Fruit fly (Drosophila melanogaster): ENCODE results near the gene CG33645.

Gene CG33645

DNA sequence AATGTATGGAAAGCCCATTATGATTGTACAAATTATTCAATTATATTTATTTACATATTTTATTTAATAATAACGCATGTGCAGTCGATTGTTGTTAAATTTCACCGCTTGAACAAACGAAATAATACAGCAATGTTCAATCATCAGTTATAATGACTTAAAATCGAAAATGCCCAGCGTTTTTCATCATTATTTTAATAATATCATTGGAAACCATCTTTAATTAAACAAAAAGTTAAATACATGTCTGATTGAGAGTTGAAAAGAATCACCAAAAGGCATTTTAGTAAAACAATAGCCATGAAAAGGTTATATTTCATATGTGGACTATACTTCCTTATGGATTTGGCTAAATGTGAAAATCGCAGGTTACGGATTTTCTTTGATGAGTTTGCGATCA is 3.9 kb upstream of the CG33645 start, which contains the start of gene CG33641:
TSS of gene CG33641 (plus strand) at position 301 of the 400 bp plus-strand sequence.
- TF ChIP-seq CG17801 (GFP tag; optimal IDR thresholded peaks at IDR 0.05; ENCODE audit: partially characterized antibody) = no peak

DNA sequence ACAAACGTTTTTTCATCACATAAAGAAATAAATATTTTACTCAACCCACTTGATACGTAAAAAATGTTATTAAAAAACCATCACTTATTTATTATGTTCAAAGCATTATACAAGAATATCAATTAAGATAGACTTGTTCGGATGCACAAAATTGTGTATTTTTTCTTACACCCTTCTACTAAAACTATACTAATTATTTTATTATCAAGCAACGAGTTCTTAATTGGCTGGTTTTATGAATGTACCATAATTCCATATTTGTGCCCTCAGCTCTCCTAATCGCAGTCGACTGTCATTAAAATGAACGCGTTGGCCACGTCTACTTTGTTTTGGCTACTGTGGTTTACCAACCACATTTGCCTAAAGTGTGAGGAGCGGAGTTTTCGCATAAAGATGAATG is 2.9 kb upstream of the CG33645 start, which contains the start of gene CG33642:
TSS of gene CG33642 (plus strand) at position 301 of the 400 bp plus-strand sequence.
- TF ChIP-seq CG17801 (GFP tag; optimal IDR thresholded peaks at IDR 0.05; ENCODE audit: partially characterized antibody) = no peak

DNA sequence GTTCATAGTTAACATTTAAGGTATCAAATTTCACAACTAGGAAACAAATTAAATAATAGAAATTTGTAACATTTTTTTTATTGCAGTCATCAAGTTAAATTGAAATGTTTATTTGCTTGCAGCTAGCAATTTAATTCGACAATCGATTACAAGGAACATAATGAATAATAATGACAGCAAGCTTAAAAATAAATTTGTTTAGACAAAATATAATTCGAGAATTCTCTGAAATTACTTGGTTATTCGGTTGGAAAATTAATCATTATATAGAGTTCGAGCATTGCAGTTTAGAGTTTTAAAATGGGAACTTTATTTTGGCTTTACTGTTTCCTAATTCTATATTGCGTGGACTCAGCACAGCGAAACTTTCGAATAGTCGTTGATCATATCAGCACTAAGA is 1.9 kb upstream of the CG33645 start, which contains the start of gene CG33643:
TSS of gene CG33643 (plus strand) at position 301 of the 400 bp plus-strand sequence.
- no peak for TF ChIP-seq CG17801 (GFP tag; optimal IDR thresholded peaks at IDR 0.05; ENCODE audit: partially characterized antibody)

DNA sequence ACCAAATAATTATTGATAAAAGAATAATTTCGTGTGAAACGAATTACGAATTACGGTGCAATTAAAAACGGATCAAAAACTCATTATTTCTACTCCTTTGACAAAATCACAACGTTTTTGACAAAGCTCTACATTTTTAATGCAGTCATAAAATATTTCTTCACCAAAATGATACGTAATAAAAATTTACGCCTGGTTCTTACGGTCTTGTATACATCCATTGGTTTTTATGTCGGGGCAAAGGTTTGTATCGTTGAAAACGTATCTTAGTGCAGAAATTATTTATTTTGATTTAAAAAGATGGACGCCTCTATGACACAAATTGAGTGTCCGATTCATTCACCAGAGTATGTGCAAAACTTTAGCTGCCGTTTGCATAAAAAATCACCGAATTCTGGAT is 839 bp upstream of the CG33645 start, which contains the start of gene CG33644:
TSS of gene CG33644 (plus strand) at position 301 of the 400 bp plus-strand sequence.
- TF ChIP-seq CG17801 (GFP tag; optimal IDR thresholded peaks at IDR 0.05; ENCODE audit: partially characterized antibody) = no peak

DNA sequence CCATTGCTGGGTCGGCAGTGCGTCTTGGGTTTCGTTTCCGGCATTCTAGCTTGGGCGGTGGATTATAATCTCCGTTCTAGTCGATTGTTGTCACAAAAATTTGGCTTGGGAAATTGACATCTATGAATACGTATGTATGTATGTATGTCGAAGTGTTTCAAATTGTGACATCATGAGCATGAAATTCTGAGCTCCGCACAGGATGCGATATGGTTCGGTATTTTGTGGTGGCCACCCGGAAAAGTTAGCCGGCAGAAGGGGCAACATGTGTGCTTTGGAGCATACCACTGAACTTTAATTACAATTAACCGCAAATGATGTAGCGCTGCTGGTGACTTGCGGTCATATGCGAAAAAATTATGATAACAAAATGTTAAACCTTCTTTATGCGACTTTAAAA is 3.1 kb downstream of the CG33645 start, which contains the start of gene CG15638:
TSS of gene CG15638 (minus strand) at position 101 of the 400 bp plus-strand sequence.
- no peak for TF ChIP-seq CG17801 (GFP tag; optimal IDR thresholded peaks at IDR 0.05; ENCODE audit: partially characterized antibody)

DNA sequence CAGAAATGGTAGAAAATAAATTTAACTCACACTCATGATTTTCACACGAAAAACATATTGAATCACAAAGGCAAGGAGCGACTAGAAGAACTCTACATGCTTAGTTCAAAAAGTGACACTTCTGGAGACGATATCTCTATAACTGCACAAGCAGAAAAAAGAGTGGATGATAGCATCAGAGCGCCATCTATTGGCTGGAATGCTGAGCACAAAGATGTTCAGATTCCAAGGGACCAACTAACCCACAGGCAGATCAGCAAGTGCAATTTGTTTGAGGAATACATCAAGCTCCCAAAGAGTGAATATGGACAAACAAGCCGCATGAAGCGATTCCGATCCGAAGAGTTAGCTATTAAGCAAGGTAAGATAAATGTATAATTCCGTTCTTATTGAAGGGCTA is 8.1 kb downstream of the CG33645 start, which contains the start of gene CG16852:
TSS of gene CG16852 (plus strand) at position 48 of the 400 bp plus-strand sequence.
- no peak for TF ChIP-seq CG17801 (GFP tag; optimal IDR thresholded peaks at IDR 0.05; ENCODE audit: partially characterized antibody)

DNA sequence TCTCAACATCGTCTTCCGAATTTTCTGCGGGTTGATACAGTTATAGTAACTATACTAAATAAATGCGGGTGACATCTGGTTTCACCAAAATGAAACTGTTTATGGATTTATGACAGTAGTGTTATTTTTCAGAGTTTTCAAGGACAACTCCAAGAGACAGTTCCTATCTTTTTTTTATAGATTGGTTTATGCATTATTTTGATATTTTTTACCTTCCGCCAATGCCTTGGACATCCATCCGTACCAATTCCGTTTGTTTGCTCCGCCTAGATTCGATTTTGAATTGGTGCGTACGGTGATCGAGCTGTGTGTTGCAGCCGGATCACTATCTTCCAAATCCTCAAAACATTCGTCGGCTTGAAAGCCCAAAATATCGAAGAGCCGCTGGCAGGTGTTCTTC is 9.3 kb downstream of the CG33645 start, which contains the start of gene CG16853:
TSS of gene CG16853 (plus strand) at position 301 of the 400 bp plus-strand sequence.
- TF ChIP-seq CG17801 (GFP tag; optimal IDR thresholded peaks at IDR 0.05; ENCODE audit: partially characterized antibody) = no peak

DNA sequence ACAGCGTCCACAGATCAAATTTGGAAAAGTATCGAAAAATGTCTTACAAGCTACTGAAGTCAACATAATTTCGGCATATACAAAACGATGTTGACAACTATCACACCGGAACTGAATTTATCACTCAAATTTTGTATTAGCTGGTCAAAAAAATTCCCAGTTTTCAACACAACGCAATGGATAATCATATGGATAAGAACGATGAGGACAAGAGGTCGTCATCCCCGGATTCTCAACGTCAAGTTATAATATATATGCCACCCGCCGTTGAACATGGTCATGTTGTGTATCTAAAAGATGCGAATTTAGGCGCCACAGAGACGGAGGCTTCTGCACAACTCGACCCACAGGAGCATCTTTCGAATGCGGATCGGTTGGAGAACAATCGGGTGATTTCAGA is 9.9 kb downstream of the CG33645 start, which contains the start of gene CG9263:
TSS of gene CG9263 (minus strand) at position 101 of the 400 bp plus-strand sequence.
- TF ChIP-seq CG17801 (GFP tag; optimal IDR thresholded peaks at IDR 0.05; ENCODE audit: partially characterized antibody) = no peak

DNA sequence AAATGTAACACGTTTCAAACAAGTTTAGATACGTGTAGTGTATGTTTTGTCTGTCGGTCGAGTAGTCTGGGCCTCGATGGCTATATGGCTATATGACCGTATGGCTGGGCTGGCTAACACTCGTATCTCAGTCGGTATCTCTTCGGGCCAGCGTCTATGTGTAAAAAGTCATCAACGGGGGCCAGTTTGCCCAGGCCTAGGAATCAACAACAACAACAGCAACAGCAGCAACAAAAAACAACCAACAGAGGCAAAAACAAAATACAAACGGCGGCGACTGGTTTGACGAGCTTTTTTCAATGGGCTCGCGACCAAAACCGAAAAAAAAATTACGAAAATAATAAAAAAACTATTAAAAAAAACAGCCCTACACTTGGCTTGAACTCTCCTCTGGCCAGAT is 13.1 kb downstream of the CG33645 start:
- no peak for TF ChIP-seq CG17801 (GFP tag; optimal IDR thresholded peaks at IDR 0.05; ENCODE audit: partially characterized antibody)

DNA sequence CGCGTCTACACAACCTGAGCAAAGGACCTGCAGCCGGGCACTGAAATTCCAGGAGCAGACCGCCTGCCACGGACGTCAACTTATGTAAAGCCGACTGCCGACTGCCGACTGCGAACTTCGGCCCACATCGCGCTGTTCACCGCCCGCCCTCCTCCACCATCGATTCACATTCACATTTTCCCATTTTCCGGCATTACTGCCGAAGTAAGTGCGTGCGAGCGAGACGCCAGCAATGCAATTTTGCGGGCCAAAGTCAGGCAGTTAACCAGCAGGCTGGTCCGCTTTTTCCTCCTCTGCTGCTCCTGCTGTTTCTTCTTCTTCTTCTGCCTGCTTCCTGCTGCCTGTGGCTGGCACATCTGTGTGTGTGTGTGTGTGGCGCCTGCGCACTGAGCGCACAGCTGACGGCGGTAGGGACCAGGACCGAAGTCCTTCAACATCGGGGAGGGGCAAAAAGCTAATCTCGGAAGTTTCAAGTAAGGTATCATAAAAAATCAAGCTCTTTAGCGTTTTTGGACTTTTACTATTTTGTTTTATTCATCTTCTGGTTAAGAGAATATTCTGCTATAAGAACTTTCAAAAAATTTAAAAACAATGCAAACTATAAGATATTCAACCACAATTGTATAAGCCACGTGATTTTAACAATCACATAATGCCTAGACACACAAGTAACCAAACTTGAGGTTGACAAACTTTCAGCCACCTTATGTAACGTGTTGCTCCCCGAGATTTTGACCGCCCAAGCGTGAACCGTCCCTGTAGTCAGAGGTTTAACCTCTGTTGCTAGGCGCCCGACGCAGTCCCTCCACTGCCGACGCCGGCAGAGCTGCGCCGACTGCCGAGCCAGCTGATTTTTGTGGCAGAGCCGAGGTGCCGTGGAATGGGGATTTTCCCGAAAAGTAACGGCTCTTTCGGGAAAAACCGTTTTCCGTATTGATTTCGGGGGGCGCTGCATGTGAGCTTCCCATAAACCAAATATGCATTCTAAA is 15.4 kb downstream of the CG33645 start:
- TF ChIP-seq CG17801 (GFP tag; optimal IDR thresholded peaks at IDR 0.05; ENCODE audit: partially characterized antibody) = no peak

DNA sequence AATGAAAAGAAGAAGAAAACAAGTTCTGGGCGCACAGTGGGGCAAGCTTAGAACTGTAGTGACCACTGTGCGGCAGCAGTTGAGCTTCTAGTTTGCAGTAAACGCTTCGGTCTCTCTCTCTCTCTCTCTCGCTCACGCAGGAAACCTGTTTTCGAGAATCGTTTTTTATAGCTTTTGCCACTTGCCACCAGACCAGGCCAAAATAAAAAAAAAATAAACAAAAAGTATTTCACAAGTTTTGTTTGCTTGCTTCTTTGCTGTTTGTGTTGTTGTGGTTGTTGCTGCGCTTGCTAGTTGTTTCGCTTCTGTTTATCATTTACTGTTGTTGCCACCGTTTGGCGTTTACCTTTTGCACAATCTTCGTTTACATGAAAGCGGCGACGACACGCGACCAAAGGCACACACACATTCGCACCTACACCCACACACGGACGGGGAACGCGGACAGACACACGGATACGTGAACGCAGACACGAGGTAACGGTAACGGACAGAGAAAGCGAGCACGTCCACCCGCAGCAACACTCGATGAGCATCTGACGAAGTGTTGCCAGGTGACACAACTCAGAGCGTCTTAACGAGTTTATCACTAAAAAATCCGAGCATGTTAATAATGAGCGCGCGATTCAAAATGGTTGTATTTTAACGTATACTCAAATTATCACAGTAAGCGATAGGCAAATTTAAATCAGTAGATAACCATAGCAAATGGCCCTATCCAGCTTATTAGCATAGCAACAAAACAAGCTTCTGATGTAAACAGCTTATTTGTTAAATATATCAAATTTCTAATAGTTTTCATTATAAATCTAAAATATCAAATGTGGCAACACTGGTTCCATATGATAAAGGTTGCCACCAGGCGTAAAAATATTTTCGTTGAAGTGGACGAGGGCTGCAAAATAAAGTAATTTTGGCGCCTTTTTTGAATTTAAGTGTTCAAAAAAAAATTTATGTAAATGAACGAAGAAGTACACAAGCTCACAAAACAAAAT is 16.5 kb downstream of the CG33645 start, which contains the start of gene B4:
TSS of gene B4 (minus strand) at position 543 of the 995 bp plus-strand sequence.
- peak; percentile 46 for TF ChIP-seq CG17801 (GFP tag; optimal IDR thresholded peaks at IDR 0.05; ENCODE audit: partially characterized antibody)

DNA sequence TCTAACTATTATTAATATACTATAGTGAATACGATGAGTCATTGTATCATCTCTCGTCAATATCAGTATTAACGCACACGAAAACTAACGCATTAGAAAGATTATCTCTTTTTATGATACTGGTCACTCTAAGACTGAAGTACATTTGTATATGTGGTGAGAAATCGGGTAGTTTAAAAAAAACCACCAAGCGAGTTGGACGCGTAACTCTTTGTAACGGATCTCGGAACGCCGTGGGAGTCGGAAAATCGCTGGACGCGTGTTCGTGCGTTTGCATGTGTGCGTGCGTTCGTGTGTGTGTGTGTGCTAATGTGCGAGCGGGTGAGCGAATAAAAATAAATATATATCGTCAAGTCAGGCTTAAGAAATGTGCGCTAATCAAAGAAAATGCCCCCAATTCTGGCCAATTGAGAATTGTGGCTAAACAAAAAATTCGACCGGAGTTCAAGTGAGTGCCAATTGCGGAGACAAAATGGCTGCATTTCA is 17.4 kb downstream of the CG33645 start, which contains the start of gene kuz:
TSS of gene kuz (plus strand) at position 167 of the 486 bp plus-strand sequence.
- TF ChIP-seq CG17801 (GFP tag; optimal IDR thresholded peaks at IDR 0.05; ENCODE audit: partially characterized antibody) = peak; percentile 63

DNA sequence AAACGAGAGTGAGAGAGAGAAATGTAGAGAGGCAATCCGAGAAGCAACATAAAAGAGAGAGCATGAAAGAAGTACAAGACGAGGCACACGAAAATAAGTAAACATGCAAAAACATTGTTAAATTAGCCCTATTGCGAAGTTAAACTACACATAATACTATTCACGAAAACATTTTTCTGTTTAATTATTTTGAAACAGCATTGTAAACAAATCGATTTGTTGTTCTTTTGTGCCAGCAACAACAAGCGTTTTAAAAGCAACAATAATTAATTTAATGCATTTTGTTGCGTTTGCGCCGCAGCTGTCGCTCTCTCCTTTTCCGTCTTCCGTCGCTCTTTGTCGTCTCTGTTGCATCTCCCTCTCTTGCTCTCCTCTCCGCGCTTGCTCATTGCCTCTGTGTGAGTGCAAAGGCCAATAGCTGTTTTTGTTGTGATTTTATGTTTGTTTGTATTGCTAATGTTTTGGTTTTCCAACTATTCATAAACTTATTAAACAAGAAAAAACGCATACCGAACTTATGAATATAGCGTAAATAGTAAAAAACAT is 17.9 kb downstream of the CG33645 start:
- TF ChIP-seq CG17801 (GFP tag; optimal IDR thresholded peaks at IDR 0.05; ENCODE audit: partially characterized antibody) = no peak

DNA sequence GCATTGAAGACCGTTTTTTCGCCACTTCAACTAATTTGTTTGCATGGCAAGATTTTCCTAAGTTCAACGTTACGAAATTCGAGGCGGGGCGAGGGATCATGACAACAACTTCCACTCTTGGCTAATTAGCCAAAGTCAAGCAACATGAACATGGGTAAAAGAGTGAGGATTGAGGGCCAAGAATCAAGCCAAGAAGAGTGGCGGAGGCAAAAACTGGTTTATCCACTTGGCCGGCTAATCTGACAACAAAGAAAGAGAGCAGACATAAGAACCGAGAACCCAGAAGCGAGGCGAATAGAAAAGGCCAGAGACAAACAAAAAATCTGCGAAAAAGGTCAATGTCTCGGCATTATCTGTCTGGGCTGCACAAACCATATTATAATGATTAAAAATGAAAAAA is 20.1 kb downstream of the CG33645 start:
- no peak for TF ChIP-seq CG17801 (GFP tag; optimal IDR thresholded peaks at IDR 0.05; ENCODE audit: partially characterized antibody)

Measured in ovary, adult (tissue).